Worm (Caenorhabditis elegans): Measurements from ENCODE around the gene F58F12.2.

Gene F58F12.2

ce11 chrII:6347341-6348118 is 40.3 kb downstream of the F58F12.2 start, which contains the start of gene lgg-1:
Gene lgg-1, minus strand, starts transcription at chrII:6347719.
- TF ChIP-seq ztf-11 (tag; optimal IDR thresholded peaks at IDR 0.05) (no peak), ceh-82 (tag; optimal IDR thresholded peaks at IDR 0.05) (peak; percentile 28), fos-1 (tag; optimal IDR thresholded peaks at IDR 0.05) (peak; percentile 55), Y55F3AM.14 (GFP tag; optimal IDR thresholded peaks at IDR 0.05) (peak; percentile 36), mdl-1 (tag; optimal IDR thresholded peaks at IDR 0.05) (peak; percentile 14 to 25), lsy-2 (tag; optimal IDR thresholded peaks at IDR 0.05) (peak; percentile 36 to 59), unc-55 (GFP tag; optimal IDR thresholded peaks at IDR 0.05) (peak; percentile 68), R02D3.7 (tag; optimal IDR thresholded peaks at IDR 0.05) (no peak), nhr-6 (tag; optimal IDR thresholded peaks at IDR 0.05) (peak; percentile 48), nhr-23 (tag; optimal IDR thresholded peaks at IDR 0.05) (no peak), mab-5 (tag; optimal IDR thresholded peaks at IDR 0.05) (no peak), nhr-77 (tag; optimal IDR thresholded peaks at IDR 0.05) (no peak), dmd-4 (tag; optimal IDR thresholded peaks at IDR 0.05) (no peak), lin-13 (GFP tag; optimal IDR thresholded peaks at IDR 0.05) (peak; percentile 15), unc-62 (GFP tag; optimal IDR thresholded peaks at IDR 0.05) (peak; percentile 14), nhr-21 (tag; optimal IDR thresholded peaks at IDR 0.05) (peak; percentile 50), ama-1 (optimal IDR thresholded peaks at IDR 0.05) (peak; percentile 97), ztf-4 (tag; optimal IDR thresholded peaks at IDR 0.05) (no peak), ceh-16 (tag; optimal IDR thresholded peaks at IDR 0.05) (no peak), nhr-10 (tag; optimal IDR thresholded peaks at IDR 0.05) (no peak), zag-1 (tag; optimal IDR thresholded peaks at IDR 0.05) (peak; percentile 71), nhr-12 (tag; optimal IDR thresholded peaks at IDR 0.05) (no peak), C34F6.9 (tag; optimal IDR thresholded peaks at IDR 0.05) (peak; percentile 81), nhr-25 (tag; optimal IDR thresholded peaks at IDR 0.05) (peak; percentile 55), aly-2 (tag; optimal IDR thresholded peaks at IDR 0.05) (no peak), sem-4 (tag; optimal IDR thresholded peaks at IDR 0.05) (peak; percentile 9), egl-27 (tag; optimal IDR thresholded peaks at IDR 0.05) (peak; percentile 45), mbf-1 (tag; optimal IDR thresholded peaks at IDR 0.05) (no peak), lin-11 (tag; optimal IDR thresholded peaks at IDR 0.05) (peak; percentile 60), crh-2 (tag; optimal IDR thresholded peaks at IDR 0.05) (peak; percentile 51), nhr-237 (tag; optimal IDR thresholded peaks at IDR 0.05) (no peak), nhr-129 (tag; optimal IDR thresholded peaks at IDR 0.05) (peak; percentile 91), sma-3 (GFP tag; optimal IDR thresholded peaks at IDR 0.05) (peak; percentile 35), alr-1 (tag; optimal IDR thresholded peaks at IDR 0.05) (no peak), F13H6.1 (tag; optimal IDR thresholded peaks at IDR 0.05) (no peak), blmp-1 (tag; optimal IDR thresholded peaks at IDR 0.05; ENCODE audit: insufficient read depth) (peak; percentile 83), sma-9 (GFP tag; optimal IDR thresholded peaks at IDR 0.05) (peak; percentile 51), sma-9 (tag; optimal IDR thresholded peaks at IDR 0.05) (no peak)

- peak; percentile 89 for TF ChIP-seq nhr-129 (tag; optimal IDR thresholded peaks at IDR 0.05)
- TF ChIP-seq zag-1 (tag; optimal IDR thresholded peaks at IDR 0.05) = no peak
- no peak for TF ChIP-seq ZK546.5 (tag; optimal IDR thresholded peaks at IDR 0.05)
- no peak for TF ChIP-seq aly-2 (tag; optimal IDR thresholded peaks at IDR 0.05)
- TF ChIP-seq F13H6.1 (tag; optimal IDR thresholded peaks at IDR 0.05) = peak; percentile 54
- TF ChIP-seq mbf-1 (tag; optimal IDR thresholded peaks at IDR 0.05) = no peak
- TF ChIP-seq gmeb-1 (tag; optimal IDR thresholded peaks at IDR 0.05) = peak; percentile 55
- TF ChIP-seq lin-13 (GFP tag; optimal IDR thresholded peaks at IDR 0.05) = peak; percentile 73
- TF ChIP-seq lsy-2 (tag; optimal IDR thresholded peaks at IDR 0.05) = peak; percentile 37 to 83
- 0 out of 2 replicates have a peak, but pooled peaks have one; percentile 66 for TF ChIP-seq ztf-1 (GFP tag; conservative IDR thresholded peaks at IDR 0.05)
- TF ChIP-seq nhr-11 (tag; optimal IDR thresholded peaks at IDR 0.05) = no peak
- TF ChIP-seq nhr-237 (tag; optimal IDR thresholded peaks at IDR 0.05) = no peak
- peak; percentile 95 for TF ChIP-seq ztf-4 (tag; optimal IDR thresholded peaks at IDR 0.05)
- peak; percentile 98 for TF ChIP-seq ama-1 (optimal IDR thresholded peaks at IDR 0.05)
- TF ChIP-seq ceh-16 (tag; optimal IDR thresholded peaks at IDR 0.05) = no peak
- peak; percentile 82 for TF ChIP-seq skn-1 (tag; optimal IDR thresholded peaks at IDR 0.05)
- TF ChIP-seq mdl-1 (tag; optimal IDR thresholded peaks at IDR 0.05) = no peak
- no peak for TF ChIP-seq nhr-77 (tag; optimal IDR thresholded peaks at IDR 0.05)
- no peak for TF ChIP-seq nhr-23 (tag; optimal IDR thresholded peaks at IDR 0.05)
- TF ChIP-seq Y55F3AM.14 (GFP tag; optimal IDR thresholded peaks at IDR 0.05) = peak; percentile 20
- peak; percentile 86 for TF ChIP-seq nhr-6 (tag; optimal IDR thresholded peaks at IDR 0.05)
- peak; percentile 78 for TF ChIP-seq C34F6.9 (tag; optimal IDR thresholded peaks at IDR 0.05)
- no peak for TF ChIP-seq nhr-12 (tag; optimal IDR thresholded peaks at IDR 0.05)
- TF ChIP-seq lin-39 (tag; optimal IDR thresholded peaks at IDR 0.05) = no peak
- TF ChIP-seq alr-1 (tag; optimal IDR thresholded peaks at IDR 0.05) = no peak
- peak; percentile 62 for TF ChIP-seq sma-9 (GFP tag; optimal IDR thresholded peaks at IDR 0.05)
- no peak for TF ChIP-seq sma-9 (tag; optimal IDR thresholded peaks at IDR 0.05)
- peak; percentile 90 for TF ChIP-seq nhr-21 (tag; optimal IDR thresholded peaks at IDR 0.05)
- no peak for TF ChIP-seq ceh-82 (tag; optimal IDR thresholded peaks at IDR 0.05)
- TF ChIP-seq snpc-4 (tag; optimal IDR thresholded peaks at IDR 0.05) = no peak
- no peak for TF ChIP-seq lin-11 (tag; optimal IDR thresholded peaks at IDR 0.05)
- TF ChIP-seq nhr-10 (tag; optimal IDR thresholded peaks at IDR 0.05) = peak; percentile 42
- TF ChIP-seq fos-1 (tag; optimal IDR thresholded peaks at IDR 0.05) = peak; percentile 14
- TF ChIP-seq egl-27 (tag; optimal IDR thresholded peaks at IDR 0.05) = peak; percentile 25
- TF ChIP-seq dmd-4 (tag; optimal IDR thresholded peaks at IDR 0.05) = no peak
- no peak for TF ChIP-seq elt-3 (tag; optimal IDR thresholded peaks at IDR 0.05)
- TF ChIP-seq sem-4 (tag; optimal IDR thresholded peaks at IDR 0.05) = no peak
- peak; percentile 81 for TF ChIP-seq nhr-25 (tag; optimal IDR thresholded peaks at IDR 0.05)
- peak; percentile 20 for TF ChIP-seq blmp-1 (tag; optimal IDR thresholded peaks at IDR 0.05; ENCODE audit: insufficient read depth)
These were observed 41.2 kb downstream of the F58F12.2 start for ce11 chrII:6346551-6347079.

Measured in whole organism, L2 larva.